Fruit fly (Drosophila melanogaster): ENCODE results near the gene Or98b.

DNA sequence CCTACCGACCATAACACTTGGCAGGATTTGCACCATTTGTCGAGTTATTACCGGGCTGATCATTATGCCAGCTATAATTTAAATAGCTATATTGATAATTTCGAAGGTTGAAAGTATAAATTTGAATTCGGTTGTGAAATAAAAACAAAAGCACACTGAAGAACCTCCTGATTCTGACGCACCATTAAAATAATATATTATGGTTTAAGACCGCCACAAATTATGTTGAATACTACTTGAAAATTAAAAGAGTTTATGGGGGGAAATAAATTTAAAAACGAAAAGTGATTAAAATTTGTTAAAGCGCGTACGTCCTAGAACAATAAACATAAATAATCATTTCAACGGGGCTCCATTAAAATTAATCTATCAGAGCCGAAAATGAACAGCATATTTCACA lies 47.5 kb upstream of the Or98b start, which contains the start of gene CG12516:
- no peak for TF ChIP-seq Max (GFP tag; optimal IDR thresholded peaks at IDR 0.05)
- TF ChIP-seq psq (GFP tag; optimal IDR thresholded peaks at IDR 0.05), result no peak
- TF ChIP-seq usp (GFP tag; optimal IDR thresholded peaks at IDR 0.05), result no peak
- TF ChIP-seq disco-r (GFP tag; optimal IDR thresholded peaks at IDR 0.05), result no peak
- TF ChIP-seq Chrac-16 (GFP tag; optimal IDR thresholded peaks at IDR 0.05), result no peak
- no peak for TF ChIP-seq chif (GFP tag; optimal IDR thresholded peaks at IDR 0.05)
- no peak for TF ChIP-seq Dek (tag; optimal IDR thresholded peaks at IDR 0.05)
- no peak for TF ChIP-seq ham (GFP tag; IDR thresholded peaks at IDR 0.05)
- no peak for TF ChIP-seq CG31224 (GFP tag; IDR thresholded peaks at IDR 0.05)
- no peak for TF ChIP-seq CG1647 (GFP tag; optimal IDR thresholded peaks at IDR 0.05)
- no peak for TF ChIP-seq zen2 (GFP tag; IDR thresholded peaks at IDR 0.05; ENCODE audit: partially characterized antibody)
